Fruit fly (Drosophila melanogaster) ovary, adult (tissue): ENCODE measurements around the gene Lrpprc2.
A peak's percentile ranks its signal among the peaks of the same experiment; 100 is the strongest.

Experiments
- CG17801 ChIP-seq: fragments of 200-800 bp; optimal IDR thresholded peaks from 2 replicates; lab custom pipeline; 2019; ENCODE audit warnings: missing biosample characterization, mild to moderate bottlenecking, missing genetic modification characterization, moderate library complexity; ENCODE audit not compliant: partially characterized antibody

Gene Lrpprc2

dm6 chrX:1465707-1466504, 5.5 kb upstream of the Lrpprc2 start, which contains the start of the genes O-fut2 and CG14777:
Gene O-fut2 (minus strand): TSS chrX:1465996.
Gene CG14777 (plus strand): TSS chrX:1466134.
- no peak for TF ChIP-seq CG17801 (GFP tag; lab: Kevin White, UChicago)

- TF ChIP-seq CG17801 (GFP tag; lab: Kevin White, UChicago), result peak; percentile 27
Observed at dm6 chrX:1464033-1464432, 3.6 kb upstream of the Lrpprc2 start, which contains the start of gene Ns3. Gene Ns3 (minus strand): TSS chrX:1464220.

- no peak for TF ChIP-seq CG17801 (GFP tag; lab: Kevin White, UChicago)
Observed at dm6 chrX:1461544-1461943, 1.1 kb upstream of the Lrpprc2 start, which contains the start of gene CG14787. Gene CG14787 (minus strand): TSS chrX:1461676.

- TF ChIP-seq CG17801 (GFP tag; lab: Kevin White, UChicago), result no peak
Observed at dm6 chrX:1456954-1457353, 3.5 kb downstream of the Lrpprc2 start, which contains the start of gene CG14785. Gene CG14785 (minus strand): TSS chrX:1457054.

- TF ChIP-seq CG17801 (GFP tag; lab: Kevin White, UChicago), result no peak
Observed at dm6 chrX:1454837-1455236, 5.6 kb downstream of the Lrpprc2 start.

- TF ChIP-seq CG17801 (GFP tag; lab: Kevin White, UChicago), result no peak
Observed at dm6 chrX:1452130-1452529, 8.3 kb downstream of the Lrpprc2 start, which contains the start of gene Gr2a. Gene Gr2a (plus strand): TSS chrX:1452430.

dm6 chrX:1414269-1414668, 46.1 kb downstream of the Lrpprc2 start:
- no peak for TF ChIP-seq CG17801 (GFP tag; lab: Kevin White, UChicago)

dm6 chrX:1411225-1411932, 49.0 kb downstream of the Lrpprc2 start:
- no peak for TF ChIP-seq CG17801 (GFP tag; lab: Kevin White, UChicago)

- no peak for TF ChIP-seq CG17801 (GFP tag; lab: Kevin White, UChicago)
Observed at dm6 chrX:1410312-1410711, 50.1 kb downstream of the Lrpprc2 start.

dm6 chrX:1408964-1409363, 51.5 kb downstream of the Lrpprc2 start, which contains the start of gene futsch:
Gene futsch (plus strand): TSS chrX:1409069.
- no peak for TF ChIP-seq CG17801 (GFP tag; lab: Kevin White, UChicago)

dm6 chrX:1407683-1408082, 52.7 kb downstream of the Lrpprc2 start:
- TF ChIP-seq CG17801 (GFP tag; lab: Kevin White, UChicago), result no peak
